Worm (Caenorhabditis elegans) whole organism, mixed stage, embryonic: ENCODE results near the gene Y45G5AM.9.
"Not testable (repeated sequence)": the region's sequence is repeated elsewhere in the genome, so short reads cannot be mapped to it uniquely, and the experiment has no call there.

ENCODE experiments used
- M03D4.4 ChIP-seq: sonication (generic microtip); optimal IDR thresholded peaks from 2 replicates; lab custom pipeline; 2017; ENCODE audit warnings: mild to moderate bottlenecking, missing genetic modification characterization, missing compliant biosample characterization
- bed-3 ChIP-seq: fragments of 200-800 bp; sonication (Bioruptor generic); optimal IDR thresholded peaks from 3 replicates; lab custom pipeline; 2018; ENCODE audit warnings: mild to moderate bottlenecking, missing genetic modification characterization, moderate library complexity, missing compliant biosample characterization
- blmp-1 ChIP-seq: fragments of 150-350 bp; optimal IDR thresholded peaks from 2 replicates; lab custom pipeline; 2014; ENCODE audit warnings: missing biosample characterization, missing genetic modification characterization
- ceh-39 ChIP-seq: fragments of 150-350 bp; optimal IDR thresholded peaks from 2 replicates; lab custom pipeline; 2014; ENCODE audit warnings: missing biosample characterization, missing genetic modification characterization
- ceh-43 ChIP-seq: fragments of 200-800 bp; sonication (Bioruptor generic); optimal IDR thresholded peaks from 2 replicates; lab custom pipeline; 2018; ENCODE audit warnings: mild to moderate bottlenecking, missing genetic modification characterization, moderate library complexity, missing compliant biosample characterization
- cnd-1 ChIP-seq: fragments of 200-800 bp; sonication (Bioruptor generic); optimal IDR thresholded peaks from 2 replicates; lab custom pipeline; 2018; ENCODE audit warnings: mild to moderate bottlenecking, missing genetic modification characterization, missing compliant biosample characterization
- drap-1 ChIP-seq: fragments of 200-800 bp; sonication (Bioruptor generic); optimal IDR thresholded peaks from 3 replicates; lab custom pipeline; 2018; ENCODE audit warnings: mild to moderate bottlenecking, missing genetic modification characterization, missing compliant biosample characterization
- elt-1 ChIP-seq: sonication (generic microtip); optimal IDR thresholded peaks from 2 replicates; lab custom pipeline; 2017; ENCODE audit warnings: missing genetic modification characterization, mild to moderate bottlenecking, missing compliant biosample characterization, antibody characterized with exemption, moderate library complexity, borderline replicate concordance; ENCODE audit not compliant: insufficient read depth
- elt-3 ChIP-seq: fragments of 150-350 bp; optimal IDR thresholded peaks from 2 replicates; lab custom pipeline; 2014; ENCODE audit warnings: missing biosample characterization, missing genetic modification characterization
- flh-1 ChIP-seq: fragments of 200-800 bp; sonication (Bioruptor generic); optimal IDR thresholded peaks from 2 replicates; lab custom pipeline; 2018; ENCODE audit warnings: mild to moderate bottlenecking, missing genetic modification characterization, moderate library complexity, missing compliant biosample characterization
- ham-2 ChIP-seq: fragments of 200-800 bp; sonication (Bioruptor generic); optimal IDR thresholded peaks from 2 replicates; lab custom pipeline; 2018; ENCODE audit warnings: mild to moderate bottlenecking, missing genetic modification characterization, missing compliant biosample characterization
- hlh-1 ChIP-seq: fragments of 150-350 bp; optimal IDR thresholded peaks from 2 replicates; lab custom pipeline; 2014; ENCODE audit warnings: missing biosample characterization, missing genetic modification reagents, missing genetic modification characterization
- lin-32 ChIP-seq: fragments of 200-800 bp; sonication (Bioruptor generic); optimal IDR thresholded peaks from 2 replicates; lab custom pipeline; 2018; ENCODE audit warnings: mild to moderate bottlenecking, missing genetic modification characterization, missing compliant biosample characterization
- lsy-2 ChIP-seq: fragments of 150-350 bp; optimal IDR thresholded peaks from 2 replicates; lab custom pipeline; 2014; ENCODE audit warnings: missing biosample characterization, missing genetic modification characterization
- mep-1 ChIP-seq: fragments of 150-350 bp; optimal IDR thresholded peaks from 2 replicates; lab custom pipeline; 2017; ENCODE audit warnings: missing biosample characterization, missing genetic modification reagents, missing genetic modification characterization, inconsistent platforms
- mls-2 ChIP-seq: sonication (generic microtip); optimal IDR thresholded peaks from 2 replicates; lab custom pipeline; 2016; ENCODE audit warnings: mild to moderate bottlenecking, missing genetic modification characterization, moderate library complexity, missing compliant biosample characterization
- nhr-12 ChIP-seq: fragments of 150-350 bp; optimal IDR thresholded peaks from 2 replicates; lab custom pipeline; 2014; ENCODE audit warnings: missing biosample characterization, missing genetic modification characterization
- nhr-2 ChIP-seq: fragments of 150-350 bp; optimal IDR thresholded peaks from 2 replicates; lab custom pipeline; 2014; ENCODE audit warnings: missing biosample characterization, missing genetic modification characterization
- nhr-237 ChIP-seq: fragments of 150-350 bp; optimal IDR thresholded peaks from 2 replicates; lab custom pipeline; 2014; ENCODE audit warnings: missing biosample characterization, missing genetic modification characterization
- nhr-76 ChIP-seq: sonication (generic microtip); optimal IDR thresholded peaks from 2 replicates; lab custom pipeline; 2017; ENCODE audit warnings: missing biosample characterization, missing genetic modification characterization
- sem-2 ChIP-seq: fragments of 200-800 bp; sonication (Bioruptor generic); optimal IDR thresholded peaks from 2 replicates; lab custom pipeline; 2018; ENCODE audit warnings: mild to moderate bottlenecking, missing genetic modification characterization, missing compliant biosample characterization
- snpc-4 ChIP-seq: fragments of 150-350 bp; optimal IDR thresholded peaks from 2 replicates; lab custom pipeline; 2014; ENCODE audit warnings: missing biosample characterization, missing genetic modification characterization
- sptf-1 ChIP-seq: sonication (generic microtip); optimal IDR thresholded peaks from 2 replicates; lab custom pipeline; 2017; ENCODE audit warnings: mild to moderate bottlenecking, missing genetic modification characterization, moderate library complexity, missing compliant biosample characterization
- tbx-8 ChIP-seq: fragments of 200-800 bp; sonication (Bioruptor generic); optimal IDR thresholded peaks from 2 replicates; lab custom pipeline; 2018; ENCODE audit warnings: mild to moderate bottlenecking, missing genetic modification characterization, moderate library complexity, missing compliant biosample characterization
- unc-39 ChIP-seq: fragments of 150-350 bp; optimal IDR thresholded peaks from 2 replicates; lab custom pipeline; 2014; ENCODE audit warnings: missing biosample characterization, missing genetic modification characterization
- unc-62 ChIP-seq: fragments of 150-350 bp; optimal IDR thresholded peaks from 2 replicates; lab custom pipeline; 2014; ENCODE audit warnings: missing biosample characterization, missing genetic modification reagents, missing genetic modification characterization
- zip-8 ChIP-seq: fragments of 150-350 bp; optimal IDR thresholded peaks from 2 replicates; lab custom pipeline; 2014; ENCODE audit warnings: missing biosample characterization, missing genetic modification characterization
- ztf-11 ChIP-seq: fragments of 150-350 bp; optimal IDR thresholded peaks from 2 replicates; lab custom pipeline; 2014; ENCODE audit warnings: missing biosample characterization, missing genetic modification characterization

The Y45G5AM.9 gene

DNA sequence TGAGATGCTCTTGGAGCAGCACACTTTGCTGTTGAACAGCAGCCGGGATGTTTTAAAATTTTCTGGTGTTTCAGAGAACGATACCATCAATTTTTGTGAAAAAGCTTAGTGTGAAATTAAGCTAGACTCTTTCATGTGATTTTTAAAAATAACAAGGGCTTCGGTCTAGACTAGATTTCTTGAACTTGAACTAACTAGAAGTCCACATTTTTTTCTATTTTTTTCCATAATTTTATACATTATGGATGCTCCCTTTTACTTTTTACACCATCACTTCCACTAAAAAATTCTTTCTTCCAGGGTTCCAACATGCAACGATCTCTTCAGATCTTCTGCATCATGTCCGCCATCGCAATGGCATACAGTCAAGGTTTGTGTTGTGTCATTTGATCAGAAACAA lies 41.7 kb upstream of the Y45G5AM.9 start, which contains the start of gene nlp-13:
Gene nlp-13, plus strand, starts transcription at position 301 of the 400 bp plus-strand sequence.
- TF ChIP-seq unc-39 (tag; lab: Kevin White, UChicago) = no peak
- no peak for TF ChIP-seq elt-3 (tag; lab: Kevin White, UChicago)
- no peak for TF ChIP-seq ceh-39 (tag; lab: Kevin White, UChicago)
- TF ChIP-seq lsy-2 (tag; lab: Kevin White, UChicago) = no peak
- TF ChIP-seq zip-8 (tag; lab: Kevin White, UChicago) = no peak
- no peak for TF ChIP-seq cnd-1 (tag; lab: Kevin White, UChicago)
- no peak for TF ChIP-seq blmp-1 (tag; lab: Kevin White, UChicago)
- no peak for TF ChIP-seq mls-2
- TF ChIP-seq tbx-8 (GFP tag; lab: Kevin White, UChicago) = no peak
- no peak for TF ChIP-seq flh-1 (GFP tag; lab: Kevin White, UChicago)
- no peak for TF ChIP-seq nhr-2
- no peak for TF ChIP-seq snpc-4 (tag; lab: Kevin White, UChicago)
- TF ChIP-seq sptf-1 (tag; lab: Kevin White, UChicago) = no peak
- TF ChIP-seq sem-2 = no peak
- TF ChIP-seq drap-1 (GFP tag; lab: Kevin White, UChicago) = no peak

ce11 chrV:4219342-4219741 lies 24.9 kb upstream of the Y45G5AM.9 start, which contains the start of gene nlp-9:
nlp-9 (plus strand) TSS chrV:4219642.
- no peak for TF ChIP-seq blmp-1 (tag; lab: Kevin White, UChicago)
- no peak for TF ChIP-seq hlh-1
- no peak for TF ChIP-seq cnd-1 (tag; lab: Kevin White, UChicago)
- no peak for TF ChIP-seq nhr-12 (tag; lab: Kevin White, UChicago)
- TF ChIP-seq sptf-1 (tag; lab: Kevin White, UChicago) = no peak
- no peak for TF ChIP-seq ztf-11 (tag; lab: Kevin White, UChicago)
- TF ChIP-seq lsy-2 (tag; lab: Kevin White, UChicago) = no peak
- TF ChIP-seq drap-1 (GFP tag; lab: Kevin White, UChicago) = no peak
- TF ChIP-seq M03D4.4 = no peak
- TF ChIP-seq ceh-39 (tag; lab: Kevin White, UChicago) = no peak
- TF ChIP-seq tbx-8 (GFP tag; lab: Kevin White, UChicago) = no peak
- no peak for TF ChIP-seq ceh-43 (GFP tag; lab: Kevin White, UChicago)
- TF ChIP-seq elt-1 (tag; lab: Kevin White, UChicago) = no peak

DNA sequence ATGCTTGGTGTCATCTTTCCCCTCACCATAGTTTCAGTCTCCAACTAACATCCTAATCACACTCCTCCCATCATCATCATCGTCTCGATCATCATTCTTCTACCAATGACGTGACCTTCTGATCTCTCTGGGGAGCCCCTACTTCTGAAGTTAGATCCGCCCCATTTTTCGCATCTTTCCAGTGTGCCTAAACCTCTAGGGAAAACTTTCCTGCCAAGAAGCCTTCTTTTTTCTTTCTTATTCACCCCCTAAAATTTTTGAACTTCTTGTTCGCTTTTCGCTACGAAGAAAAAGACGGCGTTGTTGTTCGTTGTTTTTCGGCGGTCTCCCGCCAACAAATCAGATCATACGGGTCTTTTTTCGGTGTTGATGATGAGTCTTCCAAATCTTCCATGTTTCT lies 23.8 kb upstream of the Y45G5AM.9 start:
- TF ChIP-seq bed-3 (GFP tag; lab: Kevin White, UChicago) = no peak
- TF ChIP-seq nhr-76 = no peak
- TF ChIP-seq nhr-237 (tag; lab: Kevin White, UChicago) = no peak
- TF ChIP-seq lsy-2 (tag; lab: Kevin White, UChicago) = no peak
- TF ChIP-seq nhr-12 (tag; lab: Kevin White, UChicago) = no peak
- TF ChIP-seq unc-39 (tag; lab: Kevin White, UChicago) = no peak
- TF ChIP-seq sptf-1 (tag; lab: Kevin White, UChicago) = no peak
- TF ChIP-seq cnd-1 (tag; lab: Kevin White, UChicago) = no peak

DNA sequence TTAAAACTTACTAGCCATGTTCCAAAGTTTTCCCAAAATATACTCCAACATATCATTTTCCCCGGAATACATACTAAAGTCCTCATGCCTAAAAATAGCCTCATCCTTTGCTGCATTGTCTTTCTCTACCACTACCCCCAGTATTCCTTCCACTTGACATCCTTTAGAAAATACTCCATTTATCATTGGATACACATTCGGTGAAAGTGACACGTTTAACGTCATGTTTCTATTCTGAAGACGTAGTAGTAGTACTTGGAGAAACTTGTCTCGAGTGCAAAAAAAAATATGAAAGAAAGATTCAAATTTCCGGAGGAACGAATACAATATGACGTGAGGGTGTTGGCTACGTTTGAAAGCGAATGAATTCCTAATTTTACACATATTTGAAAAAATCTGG lies 22.5 kb upstream of the Y45G5AM.9 start:
- TF ChIP-seq nhr-237 (tag; lab: Kevin White, UChicago) = no peak

DNA sequence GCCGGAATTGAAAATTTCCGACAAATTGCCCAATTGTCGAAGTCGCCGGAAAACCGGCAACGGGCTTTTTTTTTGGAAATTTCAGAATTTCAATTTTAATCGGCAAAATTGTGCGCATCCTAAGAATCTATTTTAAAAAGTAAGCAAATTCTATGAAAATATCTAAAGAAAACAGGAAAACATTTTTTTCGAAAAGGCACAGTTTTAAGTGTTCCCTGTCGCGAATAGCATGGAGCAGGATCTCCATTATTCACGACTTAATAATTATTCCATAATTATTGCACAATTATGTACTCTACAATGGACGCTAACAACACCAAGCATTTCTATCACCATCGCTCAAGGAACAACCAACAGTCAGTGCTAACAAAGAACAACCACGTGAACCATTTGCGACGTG lies 21.4 kb upstream of the Y45G5AM.9 start, which contains the start of gene H43I07.4:
Gene H43I07.4, plus strand, starts transcription at position 301 of the 400 bp plus-strand sequence.
- TF ChIP-seq nhr-2; ham-2 (GFP tag; lab: Kevin White, UChicago); sptf-1 (tag; lab: Kevin White, UChicago): not testable (repeated sequence)

- no peak for TF ChIP-seq lin-32
- no peak for TF ChIP-seq elt-1 (tag; lab: Kevin White, UChicago)
- no peak for TF ChIP-seq mls-2
- TF ChIP-seq mep-1 = no peak
- no peak for TF ChIP-seq bed-3 (GFP tag; lab: Kevin White, UChicago)
- TF ChIP-seq flh-1 (GFP tag; lab: Kevin White, UChicago) = no peak
- TF ChIP-seq unc-62 (GFP tag; lab: Kevin White, UChicago) = no peak
- no peak for TF ChIP-seq unc-39 (tag; lab: Kevin White, UChicago)
- no peak for TF ChIP-seq M03D4.4
- no peak for TF ChIP-seq nhr-76
- no peak for TF ChIP-seq sem-2
- no peak for TF ChIP-seq blmp-1 (tag; lab: Kevin White, UChicago)
Measured at ce11 chrV:4211521-4211920, 17.1 kb upstream of the Y45G5AM.9 start.
